Worm (Caenorhabditis elegans): ENCODE measurements around the gene F53F4.16.

- TF ChIP-seq aly-2 (tag; optimal IDR thresholded peaks at IDR 0.05) (no peak), nhr-28 (tag; optimal IDR thresholded peaks at IDR 0.05) (no peak), daf-16 (GFP tag; optimal IDR thresholded peaks at IDR 0.05) (no peak), daf-16 (tag; optimal IDR thresholded peaks at IDR 0.05) (no peak), ama-1 (optimal IDR thresholded peaks at IDR 0.05) (no peak), mdl-1 (tag; optimal IDR thresholded peaks at IDR 0.05) (no peak), mdt-29 (GFP tag; IDR thresholded peaks at IDR 0.05) (no peak), nhr-11 (tag; optimal IDR thresholded peaks at IDR 0.05) (no peak), nhr-237 (tag; optimal IDR thresholded peaks at IDR 0.05) (no peak), hif-1 (tag; optimal IDR thresholded peaks at IDR 0.05) (no peak), pha-4 (GFP tag; IDR thresholded peaks at IDR 0.05) (no peak), pha-4 (tag; optimal IDR thresholded peaks at IDR 0.05) (no peak), egl-27 (tag; optimal IDR thresholded peaks at IDR 0.05) (no peak), nhr-102 (tag; optimal IDR thresholded peaks at IDR 0.05) (no peak), tag-97 (GFP tag; IDR thresholded peaks at IDR 0.05) (no peak)
These were observed 9.8 kb downstream of the F53F4.16 start, which contains the start of gene spig-9 for ce11 chrV:13611782-13612181.
